Worm (Caenorhabditis elegans): ENCODE data around the gene Y32H12A.7.

The Y32H12A.7 gene

DNA sequence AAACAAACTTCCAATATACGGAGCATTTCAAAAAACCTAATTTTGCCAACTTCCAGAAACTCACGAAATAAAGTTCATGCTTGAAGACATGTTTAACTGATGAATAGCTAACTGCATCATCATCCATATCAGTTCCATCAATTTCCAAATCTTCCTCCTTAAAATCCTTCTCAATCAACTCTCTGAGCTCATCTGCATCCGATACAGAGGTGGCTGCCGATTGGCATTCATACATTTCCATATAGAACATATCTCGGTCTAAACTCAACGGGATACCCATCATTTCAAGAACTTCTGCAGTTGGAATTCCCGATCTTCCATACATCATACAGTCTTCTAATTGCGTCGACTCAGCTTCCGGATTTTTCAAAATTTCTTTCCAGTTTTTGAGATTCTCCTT lies 4.2 kb upstream of the Y32H12A.7 start:
- no peak for TF ChIP-seq ceh-82 (tag; optimal IDR thresholded peaks at IDR 0.05)
- TF ChIP-seq elt-3 (tag; optimal IDR thresholded peaks at IDR 0.05): no peak
- TF ChIP-seq nhr-20 (tag; optimal IDR thresholded peaks at IDR 0.05): no peak

DNA sequence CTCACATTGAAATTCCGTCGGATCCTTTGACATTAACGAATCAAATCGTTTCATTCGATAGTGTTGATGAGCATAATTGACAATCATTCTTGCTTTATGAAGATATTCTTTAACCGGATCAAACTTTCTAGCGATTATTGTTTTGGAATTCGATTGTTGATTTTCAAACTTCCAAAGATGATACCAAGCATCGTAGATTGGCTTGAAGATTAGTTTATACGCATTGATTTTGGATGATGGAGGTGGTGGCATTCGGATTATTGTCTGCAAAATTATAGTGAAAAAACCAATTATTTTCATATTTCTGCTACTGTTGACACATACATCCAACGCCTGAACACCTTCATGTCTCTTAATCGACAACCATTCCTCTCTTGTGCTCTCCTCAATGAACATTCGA lies 2.9 kb upstream of the Y32H12A.7 start:
- TF ChIP-seq hlh-17 (GFP tag; optimal IDR thresholded peaks at IDR 0.05; ENCODE audit: borderline replicate concordance): no peak
- no peak for TF ChIP-seq jun-1 (tag; optimal IDR thresholded peaks at IDR 0.05)
- TF ChIP-seq tlp-1 (tag; optimal IDR thresholded peaks at IDR 0.05): no peak

DNA sequence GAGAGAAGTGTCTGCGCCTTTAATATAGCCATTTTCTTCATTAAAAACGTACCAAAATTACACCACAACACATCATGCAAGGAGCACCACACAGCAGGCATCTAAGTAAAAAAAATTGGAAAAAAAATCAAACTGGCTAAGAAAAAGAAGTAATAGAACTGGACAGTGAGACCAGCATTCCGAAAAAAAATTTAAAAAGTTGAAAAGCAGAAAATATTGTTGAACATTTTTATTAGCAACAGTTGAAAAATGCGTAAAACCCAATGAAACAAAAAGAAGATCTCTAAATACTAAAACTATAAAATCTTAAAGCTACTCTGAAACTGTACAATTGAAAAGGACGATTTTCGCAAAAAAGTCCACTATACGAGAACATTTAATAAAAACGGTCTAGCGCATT lies 3.1 kb downstream of the Y32H12A.7 start, which contains the start of gene Y32H12A.6:
Y32H12A.6 (minus strand) TSS at position 101 of the 400 bp plus-strand sequence.
- no peak for TF ChIP-seq mep-1 (tag; optimal IDR thresholded peaks at IDR 0.05)
- no peak for TF ChIP-seq egl-13 (tag; optimal IDR thresholded peaks at IDR 0.05)
- TF ChIP-seq zag-1 (tag; optimal IDR thresholded peaks at IDR 0.05): no peak
- TF ChIP-seq mdl-1 (tag; optimal IDR thresholded peaks at IDR 0.05): no peak
- TF ChIP-seq nhr-71 (tag; optimal IDR thresholded peaks at IDR 0.05): no peak
- no peak for TF ChIP-seq efl-3 (GFP tag; optimal IDR thresholded peaks at IDR 0.05)

DNA sequence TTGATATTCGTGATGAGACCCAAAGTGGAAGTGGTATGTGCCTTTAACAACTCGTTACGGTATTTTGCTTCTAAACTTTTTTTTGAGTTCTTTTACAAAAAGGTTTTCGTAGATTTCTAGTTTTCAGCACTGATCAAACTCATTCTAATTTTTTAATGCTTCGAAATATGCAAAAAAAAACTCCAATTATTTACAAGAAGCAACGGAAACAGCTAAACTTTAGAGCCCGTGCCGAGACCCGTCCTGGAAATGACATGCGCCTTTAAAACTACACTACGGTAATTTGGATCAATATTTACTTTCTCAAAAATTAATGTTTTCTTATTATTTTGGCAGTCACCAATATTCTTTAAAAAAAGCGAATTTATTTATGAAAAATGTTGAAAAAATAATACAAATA lies 4.7 kb downstream of the Y32H12A.7 start:
- no peak for TF ChIP-seq efl-1 (optimal IDR thresholded peaks at IDR 0.05)
- peak in 1 of 2 experiments; percentile 48 for TF ChIP-seq efl-1 (GFP tag; optimal IDR thresholded peaks at IDR 0.05 in 1 of 2)
- no peak for TF ChIP-seq zip-4 (GFP tag; optimal IDR thresholded peaks at IDR 0.05)
- TF ChIP-seq nhr-237 (tag; optimal IDR thresholded peaks at IDR 0.05): no peak

DNA sequence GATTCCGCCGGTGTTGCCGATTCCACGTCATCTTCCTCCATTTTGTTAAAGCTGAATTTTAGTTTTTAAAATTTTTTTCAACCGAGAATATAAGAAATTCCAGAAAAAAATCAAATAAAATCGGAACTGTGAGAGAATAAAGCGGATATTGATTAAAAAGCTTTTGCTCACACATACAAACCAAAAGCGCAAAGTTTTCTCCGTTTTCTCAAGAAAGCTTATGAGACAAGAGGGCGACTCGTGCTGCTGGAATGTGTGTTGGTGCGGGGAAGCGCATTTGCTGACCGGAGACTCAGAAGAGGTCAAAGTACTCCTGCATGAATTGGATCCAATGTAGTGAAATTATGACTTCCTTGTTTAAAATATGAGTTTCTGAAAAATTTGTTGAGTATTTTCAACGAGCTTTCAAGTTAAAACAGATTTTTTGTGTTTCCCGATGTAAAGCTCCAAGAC lies 5.3 kb downstream of the Y32H12A.7 start, which contains the start of gene paqr-2:
paqr-2 (minus strand) TSS at position 51 of the 453 bp plus-strand sequence.
- TF ChIP-seq nhr-28 (tag; optimal IDR thresholded peaks at IDR 0.05) (no peak), lin-35 (GFP tag; optimal IDR thresholded peaks at IDR 0.05) (peak; percentile 31 to 64), snu-23 (GFP tag; optimal IDR thresholded peaks at IDR 0.05) (peak; percentile 26), efl-3 (GFP tag; optimal IDR thresholded peaks at IDR 0.05) (no peak), egl-27 (tag; optimal IDR thresholded peaks at IDR 0.05) (no peak), dpl-1 (GFP tag; optimal IDR thresholded peaks at IDR 0.05) (peak; percentile 2 to 57 (median 27)), lsy-2 (tag; optimal IDR thresholded peaks at IDR 0.05) (peak in 1 of 2 experiments; percentile 46), nhr-47 (tag; optimal IDR thresholded peaks at IDR 0.05) (no peak), nhr-90 (tag; optimal IDR thresholded peaks at IDR 0.05; ENCODE audit: poor library complexity) (no peak), mab-9 (GFP tag; IDR thresholded peaks at IDR 0.05) (no peak), tlp-1 (tag; optimal IDR thresholded peaks at IDR 0.05) (no peak), rnt-1 (tag; optimal IDR thresholded peaks at IDR 0.05) (peak; percentile 4), C16A3.4 (tag; optimal IDR thresholded peaks at IDR 0.05) (peak; percentile 21), efl-1 (optimal IDR thresholded peaks at IDR 0.05) (peak; percentile 36 to 43), efl-1 (GFP tag; optimal IDR thresholded peaks at IDR 0.05 in 1 of 2) (peak; percentile 39 to 90), zip-4 (GFP tag; optimal IDR thresholded peaks at IDR 0.05) (no peak), grh-1 (GFP tag; IDR thresholded peaks at IDR 0.05) (no peak), mep-1 (tag; optimal IDR thresholded peaks at IDR 0.05) (peak; percentile 27), blmp-1 (tag; optimal IDR thresholded peaks at IDR 0.05) (peak; percentile 21), ceh-8 (GFP tag; optimal IDR thresholded peaks at IDR 0.05) (no peak), jun-1 (tag; optimal IDR thresholded peaks at IDR 0.05) (no peak), C04F5.9 (tag; optimal IDR thresholded peaks at IDR 0.05) (no peak), mdl-1 (tag; optimal IDR thresholded peaks at IDR 0.05) (peak in 1 of 2 experiments; percentile 46), pqm-1 (tag; optimal IDR thresholded peaks at IDR 0.05) (no peak), lir-3 (tag; optimal IDR thresholded peaks at IDR 0.05; ENCODE audit: poor library complexity) (no peak), sox-4 (tag; optimal IDR thresholded peaks at IDR 0.05) (no peak), nhr-11 (tag; optimal IDR thresholded peaks at IDR 0.05) (no peak), nhr-71 (tag; optimal IDR thresholded peaks at IDR 0.05) (peak; percentile 20), ces-1 (GFP tag; optimal IDR thresholded peaks at IDR 0.05) (no peak)
